Fruit fly (Drosophila melanogaster) S2 (cell line): ENCODE measurements around the gene Rfx.

Experiments
- CG8478 ChIP-seq: fragments of >200 bp; optimal IDR thresholded peaks from 2 replicates; lab custom pipeline; 2018
- CTCF ChIP-seq, 2 experiments: fragments of >200 bp; optimal IDR thresholded peaks; 2 replicates each; lab custom pipeline; 2018

Gene Rfx

DNA sequence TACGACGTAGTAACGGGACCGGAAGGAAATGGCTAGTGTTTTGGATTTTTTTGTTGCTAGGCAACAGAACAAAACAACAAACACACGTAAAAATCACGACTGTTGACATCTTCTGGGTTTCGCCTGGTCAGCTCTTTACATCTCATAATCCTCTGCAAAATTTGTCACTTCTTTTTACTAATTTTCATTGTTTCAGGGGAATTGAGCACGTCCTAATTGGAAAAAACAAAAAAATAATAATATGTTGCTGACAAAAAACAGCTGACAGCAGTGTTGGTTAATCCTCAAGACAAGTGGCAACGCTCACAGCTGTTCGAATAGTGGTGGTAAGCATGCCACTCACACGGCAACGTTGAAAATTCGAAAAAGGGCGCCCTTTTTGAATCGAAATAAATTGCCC is at the start of gene Rfx:
Gene Rfx, minus strand, starts transcription at position 220 of the 400 bp plus-strand sequence.
- TF ChIP-seq CTCF (optimal IDR thresholded peaks at IDR 0.05; lab: Kevin White, UChicago) (peak in 1 of 2 experiments; percentile 9), CG8478 (lab: Kevin White, UChicago) (no peak)

DNA sequence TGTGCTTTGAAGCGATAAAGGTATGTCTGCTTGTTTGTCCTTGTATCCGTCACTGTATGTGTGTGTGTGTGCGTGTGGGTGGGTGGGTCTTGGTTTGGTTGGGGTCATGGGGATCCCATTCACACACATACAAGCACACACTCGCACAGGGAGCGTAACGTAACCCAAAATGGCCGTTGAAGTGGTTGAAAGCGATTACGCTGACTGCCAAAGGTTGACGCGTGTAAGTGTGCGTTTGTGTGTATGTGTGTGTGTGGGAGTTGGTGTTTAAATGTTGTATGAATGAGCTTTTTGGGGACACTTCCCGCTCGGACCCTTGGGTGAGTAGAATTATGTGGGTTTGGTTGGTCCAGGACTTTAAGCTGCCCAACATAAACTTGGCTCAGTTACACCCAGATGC is 43.3 kb upstream of the Rfx start:
- TF ChIP-seq CTCF (optimal IDR thresholded peaks at IDR 0.05; lab: Kevin White, UChicago) (no peak), CG8478 (lab: Kevin White, UChicago) (no peak)

DNA sequence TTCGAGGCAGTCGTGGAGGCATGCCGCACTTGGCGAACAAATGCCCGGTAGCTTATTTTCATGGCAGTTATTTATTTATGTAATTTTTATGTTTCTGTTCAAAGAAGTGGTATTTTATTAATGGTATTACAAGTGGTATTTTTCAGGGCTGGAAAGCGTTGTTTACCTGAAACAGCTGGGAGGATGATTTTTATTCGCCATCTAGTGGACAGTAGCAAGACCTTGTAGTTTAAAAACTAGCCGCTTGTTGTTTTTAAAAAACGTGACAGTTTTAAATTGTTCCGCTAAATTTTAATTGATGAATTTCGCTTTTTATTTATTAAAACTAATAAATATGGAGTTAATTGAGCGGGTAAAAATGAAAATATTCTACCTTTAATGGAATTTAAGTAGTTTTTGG is 38.1 kb upstream of the Rfx start, which contains the start of gene CG6345:
Gene CG6345, minus strand, starts transcription at position 124 of the 400 bp plus-strand sequence.
- TF ChIP-seq CTCF (optimal IDR thresholded peaks at IDR 0.05; lab: Kevin White, UChicago) (peak; percentile 76 to 95), CG8478 (lab: Kevin White, UChicago) (no peak)

DNA sequence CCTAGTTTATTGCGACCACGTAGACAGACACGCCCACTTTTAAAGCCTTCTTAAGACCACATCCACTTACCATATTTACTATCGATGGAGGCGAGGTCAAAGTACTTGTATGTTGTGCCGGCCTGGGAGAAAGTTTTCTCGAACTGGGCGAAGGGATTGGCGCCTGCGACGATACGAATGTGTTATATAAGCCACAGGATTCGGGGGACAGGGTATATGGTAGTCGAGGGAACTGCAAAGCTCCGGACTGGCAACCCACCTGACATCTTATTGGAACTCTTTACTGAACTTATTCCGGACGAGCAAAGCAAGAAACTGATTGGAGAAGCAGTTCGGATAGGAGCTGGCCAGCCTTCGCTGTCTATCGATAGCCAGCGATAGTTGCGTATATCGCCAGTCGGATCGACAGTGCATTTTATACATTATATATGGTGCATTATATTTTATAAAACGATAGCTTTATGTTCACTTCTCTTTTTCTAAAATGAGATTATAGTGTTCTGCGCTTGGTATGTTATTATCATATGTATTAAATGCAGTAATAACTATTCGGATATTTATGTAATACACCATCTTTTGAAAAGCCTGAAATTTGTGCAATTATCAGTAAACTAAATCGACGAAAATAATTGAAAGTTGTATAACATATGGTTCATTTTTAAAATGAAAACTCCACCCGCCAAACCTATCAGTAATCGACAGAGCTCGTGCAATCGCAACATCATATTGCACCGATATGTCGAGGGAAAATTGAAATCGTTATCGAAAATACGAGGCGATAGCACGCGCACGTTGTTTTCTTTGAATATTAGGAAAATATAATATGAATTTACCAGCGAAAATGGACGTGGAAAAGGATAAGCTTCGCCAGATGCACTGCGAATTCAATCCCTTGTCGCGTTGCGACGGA is 34.9 kb upstream of the Rfx start, which contains the start of the genes Irp-1B and Rrp46:
Gene Irp-1B, minus strand, starts transcription at position 320 of the 910 bp plus-strand sequence.
Gene Rrp46, plus strand, starts transcription at position 752 of the 910 bp plus-strand sequence.
- TF ChIP-seq CTCF (optimal IDR thresholded peaks at IDR 0.05; lab: Kevin White, UChicago), result no peak
- TF ChIP-seq CG8478 (lab: Kevin White, UChicago), result no peak

DNA sequence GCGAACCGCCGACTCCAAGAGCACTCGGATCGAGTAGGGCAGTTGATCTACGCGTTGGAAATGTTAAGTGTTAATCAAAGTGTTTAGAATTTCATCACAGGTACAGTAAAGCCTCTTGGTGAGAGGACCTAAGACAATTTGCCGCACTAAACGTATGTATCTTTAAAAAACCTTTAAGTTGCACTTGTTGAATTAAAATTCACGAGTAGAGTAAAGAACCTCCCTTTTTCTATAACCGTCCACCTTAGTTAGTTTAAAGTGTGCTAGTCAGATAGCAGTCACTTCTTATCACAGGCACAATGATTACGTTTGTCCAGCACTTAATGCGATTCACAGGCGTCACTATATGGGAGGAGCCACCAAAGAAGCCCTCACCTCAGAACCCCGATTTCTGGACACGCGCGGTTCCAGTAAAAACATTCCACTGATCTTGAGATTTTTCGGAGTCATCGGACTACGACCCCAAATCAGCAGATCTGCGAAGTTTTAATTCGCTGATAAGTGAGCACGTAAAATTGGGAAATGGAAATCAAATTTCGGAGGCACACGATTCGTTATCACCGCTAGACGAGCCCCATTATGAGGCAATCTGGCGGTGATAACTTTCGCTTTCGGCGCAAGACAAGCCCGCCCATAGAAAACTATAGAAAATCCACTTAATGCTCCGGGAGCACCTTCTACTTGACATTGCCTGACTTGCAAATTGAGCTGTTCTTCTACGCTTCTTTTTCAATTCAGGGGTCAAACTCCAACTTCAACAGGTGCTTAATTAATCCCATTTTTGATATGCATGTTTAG is 34.1 kb upstream of the Rfx start:
- no peak for TF ChIP-seq CG8478 (lab: Kevin White, UChicago)
- TF ChIP-seq CTCF (optimal IDR thresholded peaks at IDR 0.05; lab: Kevin White, UChicago), result no peak

DNA sequence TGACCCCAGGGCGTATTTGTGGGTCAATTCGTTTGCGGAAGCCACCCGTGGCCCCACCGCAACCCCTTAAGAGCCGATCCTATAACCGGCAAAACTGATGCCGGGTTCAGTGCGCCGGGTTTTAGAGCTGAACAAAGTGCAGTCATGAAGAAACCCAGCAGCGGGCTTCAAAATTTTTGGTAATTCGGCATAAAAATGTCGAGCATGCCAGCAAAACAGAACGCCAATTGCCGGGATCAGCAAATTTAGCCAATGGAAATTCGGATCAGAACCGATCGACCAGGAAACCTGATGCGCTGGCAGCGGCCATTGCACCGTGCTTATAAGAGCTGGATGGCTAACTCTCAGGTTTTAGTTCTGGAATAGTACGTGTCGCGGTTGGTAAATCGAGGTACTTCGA is 29.8 kb upstream of the Rfx start:
- TF ChIP-seq CG8478 (lab: Kevin White, UChicago) (no peak), CTCF (optimal IDR thresholded peaks at IDR 0.05; lab: Kevin White, UChicago) (no peak)

DNA sequence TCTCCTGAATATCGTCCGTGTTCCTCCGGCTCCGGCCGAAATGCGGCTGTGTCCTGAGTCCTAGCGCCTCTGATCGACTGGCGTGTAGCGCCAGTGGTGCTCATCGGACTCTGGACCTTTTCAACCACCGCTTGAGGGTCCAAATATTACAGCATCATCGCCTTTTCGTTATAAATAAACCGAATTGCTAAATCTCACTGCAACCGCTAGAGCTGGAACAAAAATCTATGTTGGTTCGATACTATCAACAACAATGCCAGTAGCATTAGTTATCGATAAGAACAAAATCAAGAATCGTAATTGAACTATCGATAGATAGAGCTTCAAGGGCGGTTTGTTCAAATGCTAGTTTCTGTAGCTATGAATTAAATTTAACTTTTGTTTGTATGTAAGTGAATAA is 29.2 kb upstream of the Rfx start, which contains the start of gene CG6325:
Gene CG6325, minus strand, starts transcription at position 220 of the 400 bp plus-strand sequence.
- TF ChIP-seq CG8478 (lab: Kevin White, UChicago) (no peak), CTCF (optimal IDR thresholded peaks at IDR 0.05; lab: Kevin White, UChicago) (no peak)

DNA sequence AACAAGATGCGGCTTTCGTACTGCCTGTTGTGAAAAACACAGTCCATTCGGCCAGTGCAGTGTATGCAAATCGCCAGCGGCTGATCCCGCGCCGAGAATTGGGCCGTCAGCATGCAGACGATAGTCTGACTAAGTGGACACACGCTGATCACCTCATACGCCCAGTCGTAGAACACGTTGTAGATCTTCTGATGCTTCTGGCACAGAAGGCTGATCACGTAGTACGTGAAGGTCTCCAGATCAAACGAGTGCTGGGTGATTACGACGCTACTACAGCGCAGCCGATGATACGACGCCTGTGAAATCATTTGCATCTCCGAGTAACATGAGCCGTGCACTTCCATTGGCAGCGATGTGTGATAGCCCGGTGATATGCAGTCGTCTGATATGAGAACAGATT is 26.1 kb upstream of the Rfx start:
- no peak for TF ChIP-seq CTCF (optimal IDR thresholded peaks at IDR 0.05; lab: Kevin White, UChicago)
- no peak for TF ChIP-seq CG8478 (lab: Kevin White, UChicago)

DNA sequence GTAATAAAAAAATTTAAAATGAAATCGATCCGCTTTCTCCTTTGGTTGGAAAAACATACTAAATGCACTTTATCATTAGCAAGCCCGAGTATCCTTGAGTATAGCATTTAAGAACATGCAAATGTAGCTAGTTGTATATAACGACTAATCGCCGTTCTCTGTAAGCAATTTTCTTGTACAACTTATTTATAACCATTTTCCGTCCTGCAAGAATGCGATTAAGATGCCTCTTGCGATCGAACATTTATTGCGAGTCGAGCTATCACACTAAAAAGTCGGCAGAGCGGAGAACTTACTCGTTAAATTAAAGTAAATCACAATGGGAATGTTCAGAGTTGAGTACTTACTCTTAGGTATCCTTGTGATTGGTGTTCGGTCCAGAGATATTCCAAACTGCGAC is 22.9 kb upstream of the Rfx start, which contains the start of gene mthl11:
Gene mthl11, plus strand, starts transcription at position 301 of the 400 bp plus-strand sequence.
- TF ChIP-seq CG8478 (lab: Kevin White, UChicago) (no peak), CTCF (optimal IDR thresholded peaks at IDR 0.05; lab: Kevin White, UChicago) (no peak)

DNA sequence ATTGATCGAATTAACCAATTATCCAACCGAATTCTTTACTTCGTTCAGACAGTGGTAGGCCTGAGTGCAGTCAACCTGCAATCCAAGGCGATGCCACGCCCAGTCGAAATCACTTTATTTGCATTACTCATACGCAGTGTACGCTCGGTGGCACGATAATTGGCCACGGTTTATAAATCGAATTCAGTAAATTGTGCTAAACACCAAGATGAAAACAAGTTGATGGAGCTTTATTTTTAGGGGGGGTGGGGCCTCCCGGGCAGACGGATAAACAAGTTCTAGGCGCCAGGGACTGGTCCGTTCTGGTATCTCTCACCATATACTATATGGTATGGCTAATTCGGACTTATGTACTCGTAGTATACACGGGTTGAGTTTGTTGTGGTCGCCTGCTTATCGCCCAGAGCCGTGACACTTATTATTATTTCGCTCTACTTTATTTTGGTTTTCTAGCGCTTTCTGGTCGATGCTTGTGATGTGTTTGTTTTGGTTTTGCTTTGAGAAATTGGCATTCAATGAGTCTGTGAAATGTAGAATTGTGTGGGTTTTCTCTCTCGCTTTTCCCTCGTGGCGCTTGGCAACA is 17.5 kb upstream of the Rfx start:
- TF ChIP-seq CTCF (optimal IDR thresholded peaks at IDR 0.05; lab: Kevin White, UChicago) (no peak), CG8478 (lab: Kevin White, UChicago) (no peak)

DNA sequence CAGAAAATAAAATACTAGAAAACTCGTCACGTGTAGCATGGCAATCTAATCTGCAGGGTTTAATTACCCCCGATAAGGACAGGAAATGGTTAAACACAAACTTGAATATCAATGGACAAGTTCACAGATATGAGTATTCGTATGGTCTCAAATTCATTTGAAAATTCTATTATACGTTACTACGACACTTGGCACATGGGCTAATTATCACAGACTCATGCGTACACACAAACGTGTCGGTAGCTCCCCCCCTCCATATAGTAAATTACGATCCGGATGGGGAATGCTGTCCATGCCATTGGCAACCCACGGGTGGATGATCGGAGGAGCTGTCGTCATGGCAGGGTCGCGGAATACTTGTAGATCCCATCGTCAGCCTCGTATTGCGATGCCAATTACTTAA is 16.5 kb upstream of the Rfx start:
- TF ChIP-seq CTCF (optimal IDR thresholded peaks at IDR 0.05; lab: Kevin White, UChicago) (no peak), CG8478 (lab: Kevin White, UChicago) (no peak)

DNA sequence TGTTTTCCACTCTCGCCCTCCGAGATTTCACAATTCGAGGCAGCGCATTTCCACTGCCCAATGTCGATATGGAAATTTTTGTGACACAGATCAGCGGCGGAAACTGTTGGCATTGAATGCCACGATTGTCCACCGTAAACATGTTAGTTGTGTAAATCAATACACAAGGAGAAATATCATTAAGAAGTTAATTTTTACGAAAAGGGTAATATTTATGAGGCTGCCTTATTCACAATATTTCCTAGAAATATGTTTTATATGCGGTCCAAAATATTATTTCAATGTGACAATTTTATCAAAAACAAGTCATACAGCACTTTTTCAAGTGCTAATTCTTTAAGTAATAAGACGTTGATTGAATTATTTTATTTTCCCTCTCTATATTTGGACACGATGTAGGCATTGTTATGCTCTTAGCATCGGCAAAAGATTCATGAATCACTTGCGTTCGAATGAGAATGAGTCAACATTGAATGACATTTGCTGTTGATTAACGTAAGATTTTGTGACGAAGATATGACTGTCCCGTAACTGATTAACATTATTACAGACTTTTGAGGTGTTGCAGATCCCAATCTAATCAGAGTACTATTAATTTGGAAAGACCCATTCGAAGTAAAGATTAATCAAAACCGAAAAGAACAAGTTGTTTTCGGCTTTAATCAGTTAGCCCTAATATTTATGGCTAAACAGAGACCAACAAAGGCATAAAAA is 15.9 kb upstream of the Rfx start:
- no peak for TF ChIP-seq CG8478 (lab: Kevin White, UChicago)

DNA sequence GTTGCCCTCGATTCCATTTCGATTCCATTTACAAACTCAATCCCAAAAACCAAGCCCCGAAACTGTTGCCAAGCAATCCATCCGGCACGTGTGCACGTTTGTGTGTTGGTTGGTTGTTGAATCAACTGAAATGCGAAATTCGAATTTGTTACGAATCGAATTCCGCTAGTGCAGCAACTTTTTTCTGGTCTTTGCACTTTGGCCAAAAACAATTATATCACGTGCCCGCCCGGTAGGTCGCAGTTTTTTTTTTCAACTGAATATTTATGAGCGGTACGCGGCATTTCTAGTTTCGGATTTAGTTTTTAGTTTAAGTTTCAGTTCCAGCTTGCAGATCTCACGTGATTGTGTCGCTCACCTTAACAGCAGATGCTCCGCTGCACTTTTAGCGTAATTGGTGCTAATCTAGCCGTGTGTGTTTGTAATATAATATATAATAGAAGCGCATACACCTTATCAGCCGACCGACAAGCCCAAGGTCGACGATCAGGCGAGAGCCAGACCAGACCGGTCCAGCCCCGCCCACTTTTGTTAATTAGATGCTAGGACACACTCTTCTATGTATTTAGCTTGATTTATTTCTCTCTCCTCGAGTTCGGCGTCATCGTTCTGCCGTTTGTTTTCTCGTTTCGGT is 15.3 kb upstream of the Rfx start:
- TF ChIP-seq CG8478 (lab: Kevin White, UChicago) (no peak), CTCF (optimal IDR thresholded peaks at IDR 0.05; lab: Kevin White, UChicago) (no peak)
